Worm (Caenorhabditis elegans): ENCODE measurements around the gene atad-3.

Gene atad-3

ce11 chrII:10203765-10204164 is 45.0 kb upstream of the atad-3 start:
- TF ChIP-seq F57C9.4 (tag; optimal IDR thresholded peaks at IDR 0.05), result no peak
- no peak for TF ChIP-seq pbrm-1 (GFP tag; IDR thresholded peaks at IDR 0.05)
- no peak for TF ChIP-seq aptf-3 (GFP tag; IDR thresholded peaks at IDR 0.05)
- TF ChIP-seq Y79H2A.3 (GFP tag; conservative IDR thresholded peaks at IDR 0.05), result no peak
- TF ChIP-seq gei-17 (GFP tag; optimal IDR thresholded peaks at IDR 0.05), result no peak
- TF ChIP-seq die-1 (tag; optimal IDR thresholded peaks at IDR 0.05), result no peak
- no peak for TF ChIP-seq madf-3 (GFP tag; IDR thresholded peaks at IDR 0.05)
- no peak for TF ChIP-seq nhr-27 (tag; optimal IDR thresholded peaks at IDR 0.05)
- TF ChIP-seq lir-1 (GFP tag; conservative IDR thresholded peaks at IDR 0.05), result no peak
- no peak for TF ChIP-seq snpc-3.4 (tag; optimal IDR thresholded peaks at IDR 0.05)
- TF ChIP-seq hmg-20 (GFP tag; IDR thresholded peaks at IDR 0.05), result no peak

- TF ChIP-seq ztf-18 (tag; optimal IDR thresholded peaks at IDR 0.05) (no peak), zfh-2 (GFP tag; conservative IDR thresholded peaks at IDR 0.05) (peak; percentile 57), F22D6.2 (tag; optimal IDR thresholded peaks at IDR 0.05) (no peak)
Observed at ce11 chrII:10204428-10205049, 44.3 kb upstream of the atad-3 start.

ce11 chrII:10206425-10206824 is 42.4 kb upstream of the atad-3 start, which contains the start of gene T01E8.1:
TSS of gene T01E8.1 (plus strand) at chrII:10206725.
- TF ChIP-seq unc-130 (GFP tag; optimal IDR thresholded peaks at IDR 0.05) (no peak), ceh-27 (GFP tag; optimal IDR thresholded peaks at IDR 0.05) (no peak), athp-1 (tag; optimal IDR thresholded peaks at IDR 0.05) (no peak), lag-1 (GFP tag; IDR thresholded peaks at IDR 0.05) (no peak), B0035.1 (tag; optimal IDR thresholded peaks at IDR 0.05) (no peak), tbp1 (GFP tag; optimal IDR thresholded peaks at IDR 0.05) (no peak), lin-54 (GFP tag; optimal IDR thresholded peaks at IDR 0.05) (no peak), madf-6 (GFP tag; IDR thresholded peaks at IDR 0.05) (no peak), ZK185.1 (tag; optimal IDR thresholded peaks at IDR 0.05; ENCODE audit: poor library complexity, severe bottlenecking) (no peak), him-1 (tag; optimal IDR thresholded peaks at IDR 0.05) (no peak), snpc-3.4 (tag; optimal IDR thresholded peaks at IDR 0.05) (no peak)

- TF ChIP-seq ets-4 (GFP tag; optimal IDR thresholded peaks at IDR 0.05), result no peak
- no peak for TF ChIP-seq rec-8 (tag; optimal IDR thresholded peaks at IDR 0.05)
- TF ChIP-seq B0336.3 (GFP tag; IDR thresholded peaks at IDR 0.05), result no peak
- no peak for TF ChIP-seq snpc-1.1 (tag; optimal IDR thresholded peaks at IDR 0.05; ENCODE audit: insufficient read depth)
- no peak for TF ChIP-seq B0261.1 (tag; optimal IDR thresholded peaks at IDR 0.05)
- TF ChIP-seq Y53F4B.3 (GFP tag; IDR thresholded peaks at IDR 0.05), result no peak
- no peak for TF ChIP-seq F57A8.1 (GFP tag; optimal IDR thresholded peaks at IDR 0.05)
- TF ChIP-seq F37B4.10 (GFP tag; IDR thresholded peaks at IDR 0.05), result no peak
- TF ChIP-seq Y53G8AR.9 (GFP tag; conservative IDR thresholded peaks at IDR 0.05), result no peak
- no peak for TF ChIP-seq ekl-4 (GFP tag; IDR thresholded peaks at IDR 0.05)
Observed at ce11 chrII:10218171-10218570, 30.6 kb upstream of the atad-3 start, which contains the start of gene ref-1. TSS of gene ref-1 (plus strand) at chrII:10218471.

All from whole organism, young adult.